Fruit fly (Drosophila melanogaster): Measurements from ENCODE around the gene Srp54k.

Gene Srp54k

DNA sequence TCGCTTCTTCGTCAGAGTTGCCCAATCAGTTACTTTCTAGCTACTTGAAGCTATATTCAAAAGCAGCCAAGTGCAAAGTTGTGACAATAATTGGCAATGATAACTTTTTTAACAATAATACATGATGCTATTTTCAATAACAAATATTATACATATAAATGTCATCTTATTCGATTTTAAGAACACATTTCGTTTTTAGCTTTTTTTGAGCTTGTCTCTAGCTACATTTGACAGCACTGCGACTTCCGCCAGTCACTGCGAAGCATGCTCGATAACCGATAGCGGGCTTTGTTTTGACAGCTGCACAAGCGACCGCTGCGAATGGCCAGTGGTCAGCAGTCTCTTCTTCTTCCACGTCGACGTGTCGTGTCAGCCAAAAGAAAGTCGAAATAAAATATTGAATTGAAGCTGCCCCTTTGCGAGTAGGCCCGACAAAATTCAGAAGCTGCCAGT lies at the start of gene Srp54k, which contains the start of gene Gen (continued):
- TF ChIP-seq ftz-f1 (GFP tag; optimal IDR thresholded peaks at IDR 0.05) (no peak), CG9437 (GFP tag; optimal IDR thresholded peaks at IDR 0.05) (peak; percentile 20), lab (GFP tag; optimal IDR thresholded peaks at IDR 0.05) (no peak), CG2116 (GFP tag; optimal IDR thresholded peaks at IDR 0.05) (peak; percentile 35), ash1 (GFP tag; optimal IDR thresholded peaks at IDR 0.05) (no peak), Sry-δ (GFP tag; optimal IDR thresholded peaks at IDR 0.05) (peak; percentile 41), Sry-β (GFP tag; optimal IDR thresholded peaks at IDR 0.05) (peak; percentile 96), D19B (GFP tag; optimal IDR thresholded peaks at IDR 0.05) (no peak), D (optimal IDR thresholded peaks at IDR 0.05) (no peak), D (GFP tag; optimal IDR thresholded peaks at IDR 0.05) (no peak), CG11723 (GFP tag; optimal IDR thresholded peaks at IDR 0.05) (no peak), Dip3 (GFP tag; optimal IDR thresholded peaks at IDR 0.05) (peak; percentile 25), MBD-R2 (GFP tag; IDR thresholded peaks at IDR 0.05) (peak; percentile 94), CG31224 (GFP tag; IDR thresholded peaks at IDR 0.05) (no peak; the same call in 1 of the 2 replicates), HLH3B (GFP tag; IDR thresholded peaks at IDR 0.05) (peak; percentile 32; the same call in 1 of the 2 replicates), CG11504 (tag; optimal IDR thresholded peaks at IDR 0.05) (no peak), Mes4 (GFP tag; optimal IDR thresholded peaks at IDR 0.05) (peak; percentile 25), ERR (GFP tag; optimal IDR thresholded peaks at IDR 0.05) (peak; percentile 4), slp2 (GFP tag; optimal IDR thresholded peaks at IDR 0.05) (no peak), CG12391 (tag; optimal IDR thresholded peaks at IDR 0.05) (peak; percentile 70), Lpt (GFP tag; optimal IDR thresholded peaks at IDR 0.05) (no peak), Doc2 (GFP tag; IDR thresholded peaks at IDR 0.05) (no peak), hb (GFP tag; IDR thresholded peaks at IDR 0.05; ENCODE audit: partially characterized antibody) (no peak), eve (GFP tag; optimal IDR thresholded peaks at IDR 0.05) (no peak), CHES-1-like (GFP tag; optimal IDR thresholded peaks at IDR 0.05) (peak; percentile 66), Oaz (GFP tag; IDR thresholded peaks at IDR 0.05) (no peak), scrt (GFP tag; optimal IDR thresholded peaks at IDR 0.05) (peak; percentile 4), CG11456 (GFP tag; IDR thresholded peaks at IDR 0.05) (peak; percentile 58; the same call in 1 of the 3 replicates), C15 (GFP tag; IDR thresholded peaks at IDR 0.05) (no peak), Dp (GFP tag; optimal IDR thresholded peaks at IDR 0.05) (peak; percentile 73), CG15479 (GFP tag; optimal IDR thresholded peaks at IDR 0.05) (no peak), CG12071 (GFP tag; optimal IDR thresholded peaks at IDR 0.05) (no peak), CG15073 (GFP tag; optimal IDR thresholded peaks at IDR 0.05) (no peak), YL-1 (GFP tag; optimal IDR thresholded peaks at IDR 0.05) (peak; percentile 96), pb (GFP tag; optimal IDR thresholded peaks at IDR 0.05) (no peak), CG17385 (GFP tag; optimal IDR thresholded peaks at IDR 0.05) (peak; percentile 97), HmgD (GFP tag; optimal IDR thresholded peaks at IDR 0.05) (no peak), Optix (GFP tag; IDR thresholded peaks at IDR 0.05) (no peak), CG16815 (GFP tag; optimal IDR thresholded peaks at IDR 0.05) (no peak), corto (GFP tag; optimal IDR thresholded peaks at IDR 0.05) (no peak), CG13287 (GFP tag; IDR thresholded peaks at IDR 0.05; ENCODE audit: partially characterized antibody) (peak; percentile 44; the same call in 1 of the 2 replicates), HmgZ (tag; optimal IDR thresholded peaks at IDR 0.05) (peak; percentile 66), fru (optimal IDR thresholded peaks at IDR 0.05) (no peak), chn (GFP tag; optimal IDR thresholded peaks at IDR 0.05) (no peak), CG1529 (GFP tag; optimal IDR thresholded peaks at IDR 0.05) (no peak), CG3726 (GFP tag; IDR thresholded peaks at IDR 0.05) (no peak), dmrt99B (tag; optimal IDR thresholded peaks at IDR 0.05) (no peak), CG4328 (GFP tag; optimal IDR thresholded peaks at IDR 0.05) (no peak), sim (GFP tag; IDR thresholded peaks at IDR 0.05) (no peak), GATAe (GFP tag; conservative IDR thresholded peaks at IDR 0.05) (no peak), CG4404 (GFP tag; IDR thresholded peaks at IDR 0.05) (peak; percentile 36; the same call in 1 of the 2 replicates), NFAT (GFP tag; IDR thresholded peaks at IDR 0.05) (0 out of 2 replicates have a peak, but pooled peaks have one; percentile 6)

Data from whole organism, embryonic.